Worm (Caenorhabditis elegans) whole organism, L2 larva: Measurements from ENCODE around the gene C36E6.8.

Experiments used
- C34F6.9 ChIP-seq: fragments of 150-350 bp; optimal IDR thresholded peaks from 2 replicates; lab custom pipeline; 2014; ENCODE audit warnings: missing biosample characterization, missing genetic modification characterization
- F13H6.1 ChIP-seq: sonication (generic microtip); optimal IDR thresholded peaks from 2 replicates; lab custom pipeline; 2016; ENCODE audit warnings: missing genetic modification characterization, missing compliant biosample characterization
- ama-1 ChIP-seq: fragments of 150-350 bp; optimal IDR thresholded peaks from 2 replicates; lab custom pipeline; 2018; ENCODE audit warnings: inconsistent platforms
- blmp-1 ChIP-seq: sonication (generic microtip); optimal IDR thresholded peaks from 2 replicates; lab custom pipeline; 2017; ENCODE audit warnings: missing genetic modification characterization, mild to moderate bottlenecking, missing compliant biosample characterization, antibody characterized with exemption, moderate library complexity; ENCODE audit not compliant: insufficient read depth
- ceh-16 ChIP-seq: fragments of 150-350 bp; optimal IDR thresholded peaks from 2 replicates; lab custom pipeline; 2014; ENCODE audit warnings: missing biosample characterization, missing genetic modification characterization
- crh-2 ChIP-seq: sonication (generic microtip); optimal IDR thresholded peaks from 2 replicates; lab custom pipeline; 2017; ENCODE audit warnings: missing biosample characterization, missing genetic modification characterization
- egl-27 ChIP-seq: sonication (generic microtip); optimal IDR thresholded peaks from 3 replicates; lab custom pipeline; 2017; ENCODE audit warnings: missing biosample characterization, missing genetic modification reagents, missing genetic modification characterization
- elt-1 ChIP-seq: fragments of 150-350 bp; optimal IDR thresholded peaks from 2 replicates; lab custom pipeline; 2014; ENCODE audit warnings: missing biosample characterization, missing genetic modification characterization
- fos-1 ChIP-seq: fragments of 150-350 bp; optimal IDR thresholded peaks from 2 replicates; lab custom pipeline; 2014; ENCODE audit warnings: missing biosample characterization, missing genetic modification characterization
- gmeb-1 ChIP-seq: fragments of 150-350 bp; optimal IDR thresholded peaks from 2 replicates; lab custom pipeline; 2014; ENCODE audit warnings: missing biosample characterization, missing genetic modification characterization
- lin-11 ChIP-seq: fragments of 150-350 bp; sonication (generic microtip); optimal IDR thresholded peaks from 2 replicates; lab custom pipeline; 2014; ENCODE audit warnings: missing biosample characterization, missing genetic modification characterization, inconsistent platforms, mixed read lengths
- lin-13 ChIP-seq: fragments of 150-350 bp; optimal IDR thresholded peaks from 2 replicates; lab custom pipeline; 2014; ENCODE audit warnings: missing biosample characterization, missing genetic modification reagents, missing genetic modification characterization
- lsy-2 ChIP-seq, 2 experiments: fragments of 150-350 bp in 1 of 2; sonication (generic microtip) in 1 of 2; optimal IDR thresholded peaks; 2 replicates each; lab custom pipeline; 2014 to 2017; ENCODE audit warnings: missing biosample characterization in 2 of 2, missing genetic modification characterization in 2 of 2
- mab-5 ChIP-seq: fragments of 150-350 bp; optimal IDR thresholded peaks from 2 replicates; lab custom pipeline; 2014; ENCODE audit warnings: missing biosample characterization, missing genetic modification characterization
- mdl-1 ChIP-seq, 2 experiments: fragments of 150-350 bp in 1 of 2; sonication (generic microtip) in 1 of 2; optimal IDR thresholded peaks; 2 replicates each; lab custom pipeline; 2017; ENCODE audit warnings: missing biosample characterization in 2 of 2, missing genetic modification characterization in 2 of 2
- nhr-12 ChIP-seq: fragments of 150-350 bp; optimal IDR thresholded peaks from 2 replicates; lab custom pipeline; 2014; ENCODE audit warnings: missing biosample characterization, missing genetic modification characterization
- nhr-129 ChIP-seq: fragments of 150-350 bp; optimal IDR thresholded peaks from 2 replicates; lab custom pipeline; 2014; ENCODE audit warnings: missing biosample characterization, missing genetic modification characterization
- nhr-21 ChIP-seq: fragments of 150-350 bp; optimal IDR thresholded peaks from 2 replicates; lab custom pipeline; 2014; ENCODE audit warnings: missing biosample characterization, missing genetic modification characterization
- nhr-23 ChIP-seq: fragments of 150-350 bp; optimal IDR thresholded peaks from 2 replicates; lab custom pipeline; 2014; ENCODE audit warnings: missing biosample characterization, missing genetic modification reagents, missing genetic modification characterization
- nhr-237 ChIP-seq: fragments of 150-350 bp; optimal IDR thresholded peaks from 2 replicates; lab custom pipeline; 2014; ENCODE audit warnings: missing biosample characterization, missing genetic modification characterization
- nhr-25 ChIP-seq: fragments of 150-350 bp; sonication (generic microtip); optimal IDR thresholded peaks from 3 replicates; lab custom pipeline; 2014; ENCODE audit warnings: missing biosample characterization, missing genetic modification characterization
- nhr-6 ChIP-seq: fragments of 150-350 bp; optimal IDR thresholded peaks from 2 replicates; lab custom pipeline; 2014; ENCODE audit warnings: missing biosample characterization, missing genetic modification characterization
- peb-1 ChIP-seq: fragments of 150-350 bp; optimal IDR thresholded peaks from 2 replicates; lab custom pipeline; 2014; ENCODE audit warnings: missing biosample characterization, missing genetic modification characterization
- sem-4 ChIP-seq: fragments of 150-350 bp; optimal IDR thresholded peaks from 2 replicates; lab custom pipeline; 2014; ENCODE audit warnings: missing biosample characterization, missing genetic modification reagents, missing genetic modification characterization
- skn-1 ChIP-seq: sonication (generic microtip); optimal IDR thresholded peaks from 2 replicates; lab custom pipeline; 2017; ENCODE audit warnings: missing biosample characterization, missing genetic modification characterization
- sma-3 ChIP-seq: sonication (generic microtip); optimal IDR thresholded peaks from 2 replicates; lab custom pipeline; 2016; ENCODE audit warnings: missing genetic modification reagents, missing genetic modification characterization, missing compliant biosample characterization
- sma-9 ChIP-seq, 2 experiments: fragments of 150-350 bp in 1 of 2; sonication (generic microtip) in 1 of 2; optimal IDR thresholded peaks; 2 replicates each; lab custom pipeline; 2014 to 2016; ENCODE audit warnings: missing genetic modification characterization in 2 of 2, mild to moderate bottlenecking in 1 of 2, missing biosample characterization in 1 of 2, missing compliant biosample characterization in 1 of 2, missing genetic modification reagents in 1 of 2, moderate library complexity in 1 of 2
- snpc-4 ChIP-seq: fragments of 150-350 bp; optimal IDR thresholded peaks from 2 replicates; lab custom pipeline; 2014; ENCODE audit warnings: missing biosample characterization, missing genetic modification characterization
- unc-55 ChIP-seq: fragments of 150-350 bp; sonication (generic microtip); optimal IDR thresholded peaks from 3 replicates; lab custom pipeline; 2014; ENCODE audit warnings: missing biosample characterization, missing genetic modification reagents, missing genetic modification characterization
- unc-62 ChIP-seq: fragments of 150-350 bp; optimal IDR thresholded peaks from 2 replicates; lab custom pipeline; 2014; ENCODE audit warnings: missing biosample characterization, missing genetic modification reagents, missing genetic modification characterization
- zag-1 ChIP-seq: fragments of 150-350 bp; optimal IDR thresholded peaks from 2 replicates; lab custom pipeline; 2014; ENCODE audit warnings: missing biosample characterization, missing genetic modification characterization
- ztf-11 ChIP-seq: sonication (generic microtip); optimal IDR thresholded peaks from 2 replicates; lab custom pipeline; 2017; ENCODE audit warnings: missing biosample characterization, missing genetic modification characterization
- ztf-4 ChIP-seq: fragments of 150-350 bp; optimal IDR thresholded peaks from 2 replicates; lab custom pipeline; 2014; ENCODE audit warnings: missing biosample characterization, missing genetic modification characterization

C36E6.8 gene

ce11 chrX:17428803-17429202 lies 9.7 kb upstream of the C36E6.8 start, which contains the start of gene pbo-6:
Gene pbo-6, plus strand, starts transcription at chrX:17429042.
- TF ChIP-seq fos-1 (no peak), zag-1 (no peak), nhr-237 (tag; lab: Kevin White, UChicago) (no peak), lsy-2 (tag; optimal IDR thresholded peaks at IDR 0.05; lab: Kevin White, UChicago) (no peak), nhr-21 (no peak), snpc-4 (tag; lab: Kevin White, UChicago) (no peak), peb-1 (tag; lab: Kevin White, UChicago) (no peak)

- TF ChIP-seq sma-3 (GFP tag; lab: Kevin White, UChicago) (peak; percentile 16), lin-11 (peak; percentile 16), fos-1 (peak; percentile 25), nhr-12 (tag; lab: Kevin White, UChicago) (no peak), lsy-2 (tag; optimal IDR thresholded peaks at IDR 0.05; lab: Kevin White, UChicago) (peak; percentile 53 to 94), ceh-16 (tag; lab: Kevin White, UChicago) (peak; percentile 60), snpc-4 (tag; lab: Kevin White, UChicago) (peak; percentile 63), ztf-11 (tag; lab: Kevin White, UChicago) (no peak), C34F6.9 (tag; lab: Kevin White, UChicago) (peak; percentile 32), unc-55 (GFP tag; lab: Kevin White, UChicago) (peak; percentile 61), nhr-129 (tag; lab: Kevin White, UChicago) (peak; percentile 46), unc-62 (no peak), F13H6.1 (peak; percentile 38)
Measured at ce11 chrX:17434234-17434633, 4.3 kb upstream of the C36E6.8 start, which contains the start of gene fubl-3. Gene fubl-3, plus strand, starts transcription at chrX:17434445.

- TF ChIP-seq blmp-1, result peak; percentile 49
- peak; percentile 83 for TF ChIP-seq sma-9 (GFP tag; optimal IDR thresholded peaks at IDR 0.05; lab: Kevin White, UChicago)
- no peak for TF ChIP-seq sma-9 (tag; optimal IDR thresholded peaks at IDR 0.05; lab: Kevin White, UChicago)
- TF ChIP-seq sem-4 (tag; lab: Kevin White, UChicago), result peak; percentile 75
- peak; percentile 58 for TF ChIP-seq gmeb-1 (tag; lab: Kevin White, UChicago)
- no peak for TF ChIP-seq nhr-23 (tag; lab: Kevin White, UChicago)
- no peak for TF ChIP-seq zag-1
- TF ChIP-seq nhr-6 (tag; lab: Kevin White, UChicago), result peak; percentile 75
- peak; percentile 95 to 99 for TF ChIP-seq mdl-1 (tag; optimal IDR thresholded peaks at IDR 0.05; lab: Kevin White, UChicago)
- TF ChIP-seq fos-1, result peak; percentile 58
- TF ChIP-seq C34F6.9 (tag; lab: Kevin White, UChicago), result peak; percentile 85
- TF ChIP-seq nhr-129 (tag; lab: Kevin White, UChicago), result peak; percentile 92
- peak; percentile 75 for TF ChIP-seq nhr-25 (tag; lab: Kevin White, UChicago)
- no peak for TF ChIP-seq ztf-4
- peak; percentile 66 for TF ChIP-seq sma-3 (GFP tag; lab: Kevin White, UChicago)
- peak; percentile 74 for TF ChIP-seq nhr-21
- TF ChIP-seq skn-1 (tag; lab: Kevin White, UChicago), result peak; percentile 16
- TF ChIP-seq mab-5, result peak; percentile 65
- peak; percentile 89 for TF ChIP-seq crh-2
- peak; percentile 40 for TF ChIP-seq egl-27
- TF ChIP-seq lin-13 (GFP tag; lab: Kevin White, UChicago), result peak; percentile 54
- no peak for TF ChIP-seq ama-1 (lab: Kevin White, UChicago)
- peak; percentile 73 for TF ChIP-seq unc-55 (GFP tag; lab: Kevin White, UChicago)
- peak; percentile 73 for TF ChIP-seq F13H6.1
- peak; percentile 23 to 81 for TF ChIP-seq lsy-2 (tag; optimal IDR thresholded peaks at IDR 0.05; lab: Kevin White, UChicago)
- no peak for TF ChIP-seq elt-1 (tag; lab: Kevin White, UChicago)
Measured at ce11 chrX:17451410-17451809, 12.9 kb downstream of the C36E6.8 start, which contains the start of gene C36E6.2. Gene C36E6.2, plus strand, starts transcription at chrX:17451670.

- TF ChIP-seq nhr-129 (tag; lab: Kevin White, UChicago) (peak; percentile 28), nhr-6 (tag; lab: Kevin White, UChicago) (no peak), mdl-1 (tag; optimal IDR thresholded peaks at IDR 0.05; lab: Kevin White, UChicago) (no peak), fos-1 (no peak), F13H6.1 (peak; percentile 84), sma-9 (GFP tag; optimal IDR thresholded peaks at IDR 0.05; lab: Kevin White, UChicago) (peak; percentile 14), sma-9 (tag; optimal IDR thresholded peaks at IDR 0.05; lab: Kevin White, UChicago) (no peak)
Measured at ce11 chrX:17456536-17457165, 18.2 kb downstream of the C36E6.8 start, which contains the start of gene mlc-2. Gene mlc-2, minus strand, starts transcription at chrX:17456586.
